Worm (Caenorhabditis elegans): ENCODE measurements around the gene F58D12.1.
"Not testable (repeated sequence)": the region's sequence is repeated elsewhere in the genome, so short reads cannot be mapped to it uniquely, and the experiment has no call there.

The F58D12.1 gene

ce11 chrV:14049274-14049673 is at the start of gene F58D12.1:
Gene F58D12.1 (plus strand): TSS chrV:14049574.
- TF ChIP-seq zag-1, crh-2, F13H6.1 (tag; optimal IDR thresholded peaks at IDR 0.05): not testable (repeated sequence)

ce11 chrV:14001929-14002328 is 47.4 kb upstream of the F58D12.1 start:
- TF ChIP-seq sem-4 (tag; optimal IDR thresholded peaks at IDR 0.05) (peak; percentile 26), ceh-82 (tag; optimal IDR thresholded peaks at IDR 0.05) (no peak)

- TF ChIP-seq nhr-11 (tag; optimal IDR thresholded peaks at IDR 0.05) (no peak), F13H6.1 (tag; optimal IDR thresholded peaks at IDR 0.05) (peak; percentile 21), lsy-2 (tag; optimal IDR thresholded peaks at IDR 0.05) (no peak), lin-11 (tag; optimal IDR thresholded peaks at IDR 0.05) (no peak), fos-1 (tag; optimal IDR thresholded peaks at IDR 0.05) (peak; percentile 28), sma-3 (GFP tag; optimal IDR thresholded peaks at IDR 0.05) (no peak), sma-9 (GFP tag; optimal IDR thresholded peaks at IDR 0.05) (peak; percentile 19), sma-9 (tag; optimal IDR thresholded peaks at IDR 0.05) (no peak), unc-39 (tag; optimal IDR thresholded peaks at IDR 0.05) (no peak), nhr-129 (tag; optimal IDR thresholded peaks at IDR 0.05) (peak; percentile 25)
These were observed 47.0 kb upstream of the F58D12.1 start for ce11 chrV:14002402-14002801.

ce11 chrV:14003587-14004156 is 45.7 kb upstream of the F58D12.1 start:
- TF ChIP-seq F13H6.1 (tag; optimal IDR thresholded peaks at IDR 0.05), result peak; percentile 34
- no peak for TF ChIP-seq blmp-1 (tag; optimal IDR thresholded peaks at IDR 0.05; ENCODE audit: insufficient read depth)
- no peak for TF ChIP-seq nhr-21 (tag; optimal IDR thresholded peaks at IDR 0.05)
- peak; percentile 1 for TF ChIP-seq sma-9 (GFP tag; optimal IDR thresholded peaks at IDR 0.05)
- no peak for TF ChIP-seq sma-9 (tag; optimal IDR thresholded peaks at IDR 0.05)
- TF ChIP-seq nhr-23 (tag; optimal IDR thresholded peaks at IDR 0.05), result no peak
- TF ChIP-seq nhr-6 (tag; optimal IDR thresholded peaks at IDR 0.05), result no peak
- peak; percentile 17 for TF ChIP-seq zag-1 (tag; optimal IDR thresholded peaks at IDR 0.05)
- TF ChIP-seq ZK546.5 (tag; optimal IDR thresholded peaks at IDR 0.05), result no peak
- no peak for TF ChIP-seq ama-1 (optimal IDR thresholded peaks at IDR 0.05)
- TF ChIP-seq unc-55 (GFP tag; optimal IDR thresholded peaks at IDR 0.05), result peak; percentile 68
- no peak for TF ChIP-seq nhr-237 (tag; optimal IDR thresholded peaks at IDR 0.05)
- TF ChIP-seq crh-2 (tag; optimal IDR thresholded peaks at IDR 0.05), result no peak
- peak; percentile 76 for TF ChIP-seq nhr-129 (tag; optimal IDR thresholded peaks at IDR 0.05)
- TF ChIP-seq aly-2 (tag; optimal IDR thresholded peaks at IDR 0.05), result no peak
- TF ChIP-seq lsy-2 (tag; optimal IDR thresholded peaks at IDR 0.05), result peak in 1 of 2 experiments; percentile 23
- no peak for TF ChIP-seq ceh-82 (tag; optimal IDR thresholded peaks at IDR 0.05)

- TF ChIP-seq mbf-1 (tag; optimal IDR thresholded peaks at IDR 0.05) (no peak), zag-1 (tag; optimal IDR thresholded peaks at IDR 0.05) (no peak), unc-55 (GFP tag; optimal IDR thresholded peaks at IDR 0.05) (peak; percentile 5), F13H6.1 (tag; optimal IDR thresholded peaks at IDR 0.05) (no peak), unc-39 (tag; optimal IDR thresholded peaks at IDR 0.05) (no peak), nhr-11 (tag; optimal IDR thresholded peaks at IDR 0.05) (no peak), egl-27 (tag; optimal IDR thresholded peaks at IDR 0.05) (no peak), skn-1 (tag; optimal IDR thresholded peaks at IDR 0.05) (no peak), unc-62 (GFP tag; optimal IDR thresholded peaks at IDR 0.05) (no peak), mab-5 (tag; optimal IDR thresholded peaks at IDR 0.05) (no peak), Y55F3AM.14 (GFP tag; optimal IDR thresholded peaks at IDR 0.05) (no peak), sma-9 (GFP tag; optimal IDR thresholded peaks at IDR 0.05) (peak; percentile 30), sma-9 (tag; optimal IDR thresholded peaks at IDR 0.05) (no peak), nhr-237 (tag; optimal IDR thresholded peaks at IDR 0.05) (no peak), C34F6.9 (tag; optimal IDR thresholded peaks at IDR 0.05) (peak; percentile 56), lin-13 (GFP tag; optimal IDR thresholded peaks at IDR 0.05) (no peak), mdl-1 (tag; optimal IDR thresholded peaks at IDR 0.05) (no peak), nhr-12 (tag; optimal IDR thresholded peaks at IDR 0.05) (no peak), fos-1 (tag; optimal IDR thresholded peaks at IDR 0.05) (no peak), lsy-2 (tag; optimal IDR thresholded peaks at IDR 0.05) (peak in 1 of 2 experiments; percentile 16), nhr-6 (tag; optimal IDR thresholded peaks at IDR 0.05) (no peak), lin-11 (tag; optimal IDR thresholded peaks at IDR 0.05) (no peak), elt-1 (tag; optimal IDR thresholded peaks at IDR 0.05) (no peak), aly-2 (tag; optimal IDR thresholded peaks at IDR 0.05) (no peak), ztf-4 (tag; optimal IDR thresholded peaks at IDR 0.05) (no peak), ZK546.5 (tag; optimal IDR thresholded peaks at IDR 0.05) (no peak), ztf-11 (tag; optimal IDR thresholded peaks at IDR 0.05) (no peak), snpc-4 (tag; optimal IDR thresholded peaks at IDR 0.05) (no peak), ceh-82 (tag; optimal IDR thresholded peaks at IDR 0.05) (no peak), dmd-4 (tag; optimal IDR thresholded peaks at IDR 0.05) (no peak), sma-3 (GFP tag; optimal IDR thresholded peaks at IDR 0.05) (no peak), alr-1 (tag; optimal IDR thresholded peaks at IDR 0.05) (no peak), sem-4 (tag; optimal IDR thresholded peaks at IDR 0.05) (peak; percentile 72), lin-39 (tag; optimal IDR thresholded peaks at IDR 0.05) (no peak), nhr-25 (tag; optimal IDR thresholded peaks at IDR 0.05) (no peak), nhr-10 (tag; optimal IDR thresholded peaks at IDR 0.05) (no peak), gmeb-1 (tag; optimal IDR thresholded peaks at IDR 0.05) (no peak)
These were observed 45.0 kb upstream of the F58D12.1 start for ce11 chrV:14004342-14004741.
